Worm (Caenorhabditis elegans): ENCODE measurements around the gene C43G2.3.
A peak's percentile ranks its signal among the peaks of the same experiment; 100 is the strongest.

Gene C43G2.3

ce11 chrIV:6556624-6557368 lies 21.2 kb upstream of the C43G2.3 start, which contains the start of gene try-3 (continued):
- TF ChIP-seq unc-62 (GFP tag; optimal IDR thresholded peaks at IDR 0.05 in 1 of 2): no peak
- no peak for TF ChIP-seq unc-62 (tag; optimal IDR thresholded peaks at IDR 0.05)
- TF ChIP-seq mdl-1 (tag; optimal IDR thresholded peaks at IDR 0.05): peak in 1 of 2 experiments; percentile 22
- peak; percentile 49 for TF ChIP-seq mxl-3 (GFP tag; optimal IDR thresholded peaks at IDR 0.05)
- peak; percentile 87 for TF ChIP-seq pha-4 (GFP tag; IDR thresholded peaks at IDR 0.05)
- no peak for TF ChIP-seq pha-4 (tag; optimal IDR thresholded peaks at IDR 0.05)
- peak; percentile 87 for TF ChIP-seq Y105C5A.15 (GFP tag; IDR thresholded peaks at IDR 0.05)
- peak; percentile 40 for TF ChIP-seq zip-2 (tag; optimal IDR thresholded peaks at IDR 0.05)
- peak; percentile 60; the same call in 1 of the 2 replicates for TF ChIP-seq ceh-20 (GFP tag; IDR thresholded peaks at IDR 0.05)
- TF ChIP-seq Y48G9A.11 (GFP tag; IDR thresholded peaks at IDR 0.05): peak; percentile 76
- TF ChIP-seq lin-13 (GFP tag; optimal IDR thresholded peaks at IDR 0.05): peak; percentile 41
- no peak for TF ChIP-seq lin-39 (tag; optimal IDR thresholded peaks at IDR 0.05)
- no peak; the same call in none of the 2 replicates for TF ChIP-seq set-16 (GFP tag; IDR thresholded peaks at IDR 0.05)
- TF ChIP-seq nhr-25 (tag; optimal IDR thresholded peaks at IDR 0.05; ENCODE audit: borderline replicate concordance, insufficient read depth): no peak
- peak; percentile 57 for TF ChIP-seq F49E8.2 (tag; optimal IDR thresholded peaks at IDR 0.05; ENCODE audit: borderline replicate concordance)

ce11 chrIV:6560434-6560833 lies 17.6 kb upstream of the C43G2.3 start, which contains the start of gene best-9:
TSS of gene best-9 (plus strand) at chrIV:6560734.
- TF ChIP-seq hif-1 (tag; optimal IDR thresholded peaks at IDR 0.05): no peak

ce11 chrIV:6562039-6562438 lies 16.0 kb upstream of the C43G2.3 start:
- TF ChIP-seq snpc-1.2 (GFP tag; IDR thresholded peaks at IDR 0.05) (0 out of 2 replicates have a peak, but pooled peaks have one; percentile 62), unc-62 (GFP tag; optimal IDR thresholded peaks at IDR 0.05 in 1 of 2) (peak in 1 of 2 experiments; percentile 50), unc-62 (tag; optimal IDR thresholded peaks at IDR 0.05) (no peak), snpc-4 (tag; optimal IDR thresholded peaks at IDR 0.05) (no peak)

ce11 chrIV:6565605-6566004 lies 12.4 kb upstream of the C43G2.3 start:
- no peak for TF ChIP-seq lin-13 (GFP tag; optimal IDR thresholded peaks at IDR 0.05)
- no peak for TF ChIP-seq gei-8 (GFP tag; optimal IDR thresholded peaks at IDR 0.05)
- no peak for TF ChIP-seq lin-29 (GFP tag; IDR thresholded peaks at IDR 0.05)

- TF ChIP-seq spr-3 (GFP tag; optimal IDR thresholded peaks at IDR 0.05) (no peak), ZK546.5 (tag; optimal IDR thresholded peaks at IDR 0.05) (no peak), nhr-10 (tag; optimal IDR thresholded peaks at IDR 0.05) (no peak), nhr-6 (tag; optimal IDR thresholded peaks at IDR 0.05) (no peak), ztf-7 (tag; optimal IDR thresholded peaks at IDR 0.05) (no peak), daf-8 (GFP tag; IDR thresholded peaks at IDR 0.05) (no peak), daf-19 (GFP tag; conservative IDR thresholded peaks at IDR 0.05) (no peak), ama-1 (optimal IDR thresholded peaks at IDR 0.05) (no peak), fos-1 (tag; optimal IDR thresholded peaks at IDR 0.05) (no peak)
Observed at ce11 chrIV:6572238-6572637, 5.8 kb upstream of the C43G2.3 start, which contains the start of gene bicd-1. TSS of gene bicd-1 (minus strand) at chrIV:6572338.

ce11 chrIV:6572655-6573054 lies 5.4 kb upstream of the C43G2.3 start:
- TF ChIP-seq dpl-1 (GFP tag; optimal IDR thresholded peaks at IDR 0.05) (no peak), nhr-28 (tag; optimal IDR thresholded peaks at IDR 0.05) (peak; percentile 10), duxl-1 (tag; optimal IDR thresholded peaks at IDR 0.05; ENCODE audit: poor library complexity) (no peak), aha-1 (tag) (peak; percentile 42)
